Worm (Caenorhabditis elegans): Measurements from ENCODE around the gene kvs-2.

DNA sequence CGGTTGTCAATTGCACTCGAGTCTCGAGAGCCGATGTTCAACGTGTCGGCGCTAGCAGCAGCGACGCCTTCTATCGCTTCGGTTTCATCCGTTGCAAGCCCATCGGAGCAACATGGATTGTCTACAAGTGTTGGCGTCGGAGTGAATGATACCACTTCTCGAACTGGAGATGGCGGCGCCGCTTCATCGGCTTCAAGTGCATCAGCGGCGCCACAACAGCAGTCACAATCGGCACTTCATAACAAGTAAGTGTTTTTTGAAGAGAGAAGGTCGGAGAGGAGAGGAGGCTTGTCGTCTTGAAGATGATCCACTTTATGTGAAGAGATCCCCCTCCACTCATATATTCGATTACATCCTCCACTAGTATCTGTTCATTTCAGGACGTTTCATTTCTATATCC lies 36.8 kb downstream of the kvs-2 start:
- TF ChIP-seq efl-1 (GFP tag; optimal IDR thresholded peaks at IDR 0.05) (no peak), mel-28 (tag; optimal IDR thresholded peaks at IDR 0.05; ENCODE audit: borderline replicate concordance) (no peak), him-1 (tag; optimal IDR thresholded peaks at IDR 0.05) (no peak), F22D6.2 (tag; optimal IDR thresholded peaks at IDR 0.05) (no peak), ztf-3 (GFP tag; optimal IDR thresholded peaks at IDR 0.05) (no peak), die-1 (tag; optimal IDR thresholded peaks at IDR 0.05) (no peak), ets-4 (GFP tag; optimal IDR thresholded peaks at IDR 0.05) (no peak), sdz-38 (tag; optimal IDR thresholded peaks at IDR 0.05) (no peak), ceh-58 (GFP tag; IDR thresholded peaks at IDR 0.05) (no peak), sptf-2 (GFP tag; optimal IDR thresholded peaks at IDR 0.05) (no peak), madf-3 (GFP tag; IDR thresholded peaks at IDR 0.05) (no peak)
